Worm (Caenorhabditis elegans) whole organism, midembryonic: ENCODE measurements around the gene msa-1.

Source experiments
- T22C8.4 ChIP-seq: fragments of 200-800 bp; sonication (Bioruptor generic); IDR thresholded peaks from 2 replicates; pipeline ENCODE4 v1.3.6; 2022; ENCODE audit warnings: missing genetic modification characterization, missing compliant biosample characterization
- cog-1 ChIP-seq: sonication (generic microtip); optimal IDR thresholded peaks from 2 replicates; lab custom pipeline; 2016; ENCODE audit warnings: missing genetic modification characterization, missing compliant biosample characterization
- flt-1 ChIP-seq: fragments of 200-800 bp; sonication (Bioruptor generic); IDR thresholded peaks from 2 replicates; pipeline ENCODE4 v1.3.6; 2022; ENCODE audit warnings: missing genetic modification characterization, missing compliant biosample characterization
- klf-2 ChIP-seq: fragments of 200-800 bp; sonication (Bioruptor generic); conservative IDR thresholded peaks from 2 replicates; pipeline ENCODE4 v1.3.6; 2022; ENCODE audit warnings: missing genetic modification reagents, missing genetic modification characterization, missing compliant biosample characterization
- med-1 ChIP-seq: sonication (generic microtip); optimal IDR thresholded peaks from 2 replicates; lab custom pipeline; 2017; ENCODE audit warnings: missing genetic modification characterization, mild to moderate bottlenecking, missing compliant biosample characterization, antibody characterized with exemption, missing genetic modification reagents; ENCODE audit not compliant: insufficient read depth
- ref-1 ChIP-seq: fragments of 200-800 bp; sonication (Bioruptor generic); conservative IDR thresholded peaks from 2 replicates; pipeline ENCODE4 v1.3.6; 2022; ENCODE audit warnings: missing genetic modification reagents, missing genetic modification characterization, missing compliant biosample characterization
- tab-1 ChIP-seq: fragments of 200-800 bp; sonication (Bioruptor generic); IDR thresholded peaks from 2 replicates; pipeline ENCODE4 v1.3.6; 2022; ENCODE audit warnings: missing genetic modification characterization, missing compliant biosample characterization
- ztf-23 ChIP-seq: fragments of 200-800 bp; sonication (Bioruptor generic); IDR thresholded peaks from 2 replicates; pipeline ENCODE4 v1.3.6; 2022; ENCODE audit warnings: missing genetic modification reagents, missing genetic modification characterization, missing compliant biosample characterization
- ztf-29 ChIP-seq: fragments of 200-800 bp; sonication (Bioruptor generic); IDR thresholded peaks from 2 replicates; pipeline ENCODE4 v1.3.6; 2022; ENCODE audit warnings: missing genetic modification reagents, missing genetic modification characterization, missing compliant biosample characterization

The msa-1 gene

DNA sequence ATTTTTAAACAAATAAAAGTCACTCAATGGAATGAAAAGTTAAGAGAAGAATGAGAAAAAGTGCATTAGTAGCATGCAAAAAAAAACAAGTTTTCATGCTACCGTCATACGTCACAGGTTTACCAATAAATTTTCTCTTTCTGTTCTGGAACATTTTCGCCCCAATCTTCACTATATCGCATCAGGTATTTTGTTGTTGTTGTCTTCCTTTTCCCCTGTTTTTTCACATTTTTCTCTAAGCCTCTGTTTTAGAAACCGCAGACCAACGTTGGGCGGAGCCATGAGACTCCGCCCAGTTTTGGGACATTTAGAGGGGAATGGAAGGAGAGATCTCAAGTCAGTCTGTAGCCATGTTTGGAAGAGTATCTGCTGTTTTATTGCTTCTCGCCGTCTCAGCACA is at the start of gene msa-1:
TSS of gene msa-1 (plus strand) at position 301 of the 400 bp plus-strand sequence.
- TF ChIP-seq flt-1 (GFP tag; lab: Robert Waterston, UW) (no peak), ztf-23 (GFP tag; lab: Robert Waterston, UW) (no peak), med-1 (no peak), tab-1 (GFP tag; lab: Robert Waterston, UW) (no peak), ztf-29 (GFP tag; lab: Robert Waterston, UW) (no peak), klf-2 (GFP tag; lab: Robert Waterston, UW) (no peak), ref-1 (no peak), cog-1 (tag; lab: Kevin White, UChicago) (no peak), T22C8.4 (GFP tag; lab: Robert Waterston, UW) (no peak)

ce11 chrIV:9040393-9040792 is 48.0 kb upstream of the msa-1 start, which contains the start of gene Y73F4A.3:
Gene Y73F4A.3, minus strand, starts transcription at chrIV:9040493.
- TF ChIP-seq cog-1 (tag; lab: Kevin White, UChicago) (no peak), med-1 (no peak), tab-1 (GFP tag; lab: Robert Waterston, UW) (no peak), ztf-23 (GFP tag; lab: Robert Waterston, UW) (no peak), ztf-29 (GFP tag; lab: Robert Waterston, UW) (no peak), ref-1 (no peak), klf-2 (GFP tag; lab: Robert Waterston, UW) (no peak), flt-1 (GFP tag; lab: Robert Waterston, UW) (no peak), T22C8.4 (GFP tag; lab: Robert Waterston, UW) (no peak)

ce11 chrIV:9043224-9043623 is 45.2 kb upstream of the msa-1 start, which contains the start of gene Y73F4A.2:
Gene Y73F4A.2, minus strand, starts transcription at chrIV:9043347.
- no peak for TF ChIP-seq ztf-23 (GFP tag; lab: Robert Waterston, UW)
- TF ChIP-seq ref-1 = no peak

DNA sequence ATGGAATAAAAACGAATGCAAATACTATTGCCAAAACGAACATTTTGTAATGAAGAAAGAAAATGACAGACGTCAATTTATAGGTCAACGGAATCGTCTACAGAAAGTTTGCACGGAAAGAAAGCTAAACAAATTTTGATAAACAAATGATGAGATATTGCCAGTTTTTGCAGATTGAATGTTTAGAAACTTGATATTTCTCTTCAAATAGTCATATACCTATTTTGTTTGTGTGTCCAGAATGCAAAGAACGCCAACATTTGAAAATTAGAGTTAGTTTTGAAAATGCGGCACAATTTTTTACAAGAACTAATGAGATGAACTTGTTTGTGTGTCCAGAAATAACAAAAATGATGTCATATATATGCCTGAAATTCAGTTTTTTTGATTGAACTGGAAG is 43.1 kb upstream of the msa-1 start, which contains the start of gene Y73F4A.1:
TSS of gene Y73F4A.1 (minus strand) at position 101 of the 400 bp plus-strand sequence.
- TF ChIP-seq ref-1 (no peak), flt-1 (GFP tag; lab: Robert Waterston, UW) (no peak), ztf-23 (GFP tag; lab: Robert Waterston, UW) (no peak), T22C8.4 (GFP tag; lab: Robert Waterston, UW) (no peak), klf-2 (GFP tag; lab: Robert Waterston, UW) (no peak), ztf-29 (GFP tag; lab: Robert Waterston, UW) (no peak), med-1 (no peak), cog-1 (tag; lab: Kevin White, UChicago) (no peak), tab-1 (GFP tag; lab: Robert Waterston, UW) (no peak)

- no peak for TF ChIP-seq T22C8.4 (GFP tag; lab: Robert Waterston, UW)
- no peak for TF ChIP-seq cog-1 (tag; lab: Kevin White, UChicago)
- no peak for TF ChIP-seq klf-2 (GFP tag; lab: Robert Waterston, UW)
- no peak for TF ChIP-seq med-1
- TF ChIP-seq ztf-29 (GFP tag; lab: Robert Waterston, UW) = no peak
- TF ChIP-seq tab-1 (GFP tag; lab: Robert Waterston, UW) = no peak
- TF ChIP-seq ref-1 = no peak
- TF ChIP-seq ztf-23 (GFP tag; lab: Robert Waterston, UW) = no peak
- TF ChIP-seq flt-1 (GFP tag; lab: Robert Waterston, UW) = no peak
Measured at ce11 chrIV:9051036-9051435, 37.4 kb upstream of the msa-1 start.

DNA sequence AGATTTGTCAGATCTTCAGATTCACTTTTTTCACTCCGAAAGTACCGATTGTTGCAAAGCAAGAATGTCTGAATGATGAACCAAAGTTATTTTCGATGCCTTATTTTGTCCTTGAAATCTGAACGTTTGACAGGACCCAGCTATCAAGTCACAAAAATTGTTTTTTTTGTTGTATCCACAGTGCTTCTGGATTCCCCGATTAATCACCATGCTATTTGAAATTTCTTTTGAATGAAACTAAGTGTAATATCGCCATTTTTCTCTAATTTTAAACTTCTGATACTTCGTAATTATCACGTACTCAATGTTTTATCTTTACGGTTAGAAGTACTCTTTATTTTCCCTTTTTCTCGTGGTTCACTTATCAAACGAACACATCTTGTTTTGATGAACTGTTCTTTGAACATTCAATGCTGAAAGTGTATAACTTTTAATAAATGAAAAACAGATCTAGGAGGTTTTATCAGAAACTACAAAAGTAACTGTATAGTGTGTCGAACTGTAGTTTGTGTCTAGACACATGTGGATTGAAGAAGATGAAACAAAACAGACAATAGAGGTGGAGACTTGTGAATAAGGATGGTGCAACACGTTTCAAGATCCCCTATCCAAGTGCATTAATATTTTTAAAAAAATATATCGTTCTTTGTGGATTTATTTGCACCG is 36.8 kb upstream of the msa-1 start:
- no peak for TF ChIP-seq cog-1 (tag; lab: Kevin White, UChicago)
- no peak for TF ChIP-seq flt-1 (GFP tag; lab: Robert Waterston, UW)
- no peak for TF ChIP-seq klf-2 (GFP tag; lab: Robert Waterston, UW)
- no peak for TF ChIP-seq ref-1
- TF ChIP-seq med-1 = no peak
- no peak for TF ChIP-seq T22C8.4 (GFP tag; lab: Robert Waterston, UW)

DNA sequence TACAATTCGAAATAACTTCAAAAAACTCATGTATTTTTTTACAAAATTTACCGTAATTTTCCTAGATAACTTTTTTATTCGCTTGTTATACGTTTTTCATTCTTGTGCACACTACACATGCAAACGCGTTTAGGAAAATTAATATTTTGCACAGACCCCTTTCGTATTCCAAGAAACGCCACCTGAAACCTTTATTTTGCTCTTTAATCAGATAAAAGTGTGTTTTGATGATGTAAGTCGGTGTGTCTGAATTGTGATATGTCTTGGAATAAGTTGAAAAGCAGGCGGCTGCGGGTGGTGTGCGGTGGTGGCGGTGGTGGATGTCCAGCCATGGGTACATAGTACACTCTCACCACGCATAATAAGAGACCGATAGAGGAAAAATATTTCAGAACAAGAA is 35.0 kb upstream of the msa-1 start:
- no peak for TF ChIP-seq flt-1 (GFP tag; lab: Robert Waterston, UW)
- TF ChIP-seq cog-1 (tag; lab: Kevin White, UChicago) = no peak
- no peak for TF ChIP-seq T22C8.4 (GFP tag; lab: Robert Waterston, UW)
- no peak for TF ChIP-seq ztf-29 (GFP tag; lab: Robert Waterston, UW)
- no peak for TF ChIP-seq tab-1 (GFP tag; lab: Robert Waterston, UW)
- TF ChIP-seq klf-2 (GFP tag; lab: Robert Waterston, UW) = no peak
- no peak for TF ChIP-seq ref-1
- TF ChIP-seq ztf-23 (GFP tag; lab: Robert Waterston, UW) = no peak
- no peak for TF ChIP-seq med-1

- TF ChIP-seq flt-1 (GFP tag; lab: Robert Waterston, UW) (no peak), ref-1 (no peak), ztf-29 (GFP tag; lab: Robert Waterston, UW) (no peak), klf-2 (GFP tag; lab: Robert Waterston, UW) (no peak), T22C8.4 (GFP tag; lab: Robert Waterston, UW) (no peak)
Measured at ce11 chrIV:9063518-9063917, 24.9 kb upstream of the msa-1 start.

- peak; percentile 34; the same call in 1 of the 2 replicates for TF ChIP-seq flt-1 (GFP tag; lab: Robert Waterston, UW)
Measured at ce11 chrIV:9067277-9068197, 20.9 kb upstream of the msa-1 start.
